Worm (Caenorhabditis elegans): Measurements from ENCODE around the gene C25A11.2.

- TF ChIP-seq him-1 (tag; optimal IDR thresholded peaks at IDR 0.05) (no peak), dao-5 (tag; optimal IDR thresholded peaks at IDR 0.05) (no peak)
These were observed 3.7 kb downstream of the C25A11.2 start for ce11 chrX:9117541-9117940.

Data from whole organism, L4/young adult.